Worm (Caenorhabditis elegans): Measurements from ENCODE around the gene C40H1.3.

The C40H1.3 gene

DNA sequence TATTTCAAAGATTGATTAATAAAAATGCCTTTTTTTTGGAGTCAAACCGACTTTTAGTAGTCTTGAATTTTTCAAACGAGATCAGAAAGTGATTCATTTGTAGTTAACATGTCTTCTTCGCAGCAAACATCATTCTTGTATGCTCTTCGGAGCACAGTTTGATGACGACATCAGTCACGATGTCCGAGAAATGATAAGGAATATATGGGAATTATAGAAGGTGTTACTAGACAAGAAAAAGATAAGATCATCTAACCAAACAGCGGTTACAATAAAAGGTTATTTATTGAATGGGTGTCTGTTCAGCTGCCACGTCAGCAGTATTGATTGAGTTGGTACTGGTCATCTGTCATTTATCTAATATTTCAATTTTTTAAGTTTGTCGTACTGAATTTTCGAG is 37.2 kb upstream of the C40H1.3 start:
- TF ChIP-seq nhr-20 (tag; optimal IDR thresholded peaks at IDR 0.05) (no peak), mep-1 (tag; optimal IDR thresholded peaks at IDR 0.05) (no peak), lin-13 (GFP tag; optimal IDR thresholded peaks at IDR 0.05) (no peak), irx-1 (tag; optimal IDR thresholded peaks at IDR 0.05) (no peak), blmp-1 (tag; optimal IDR thresholded peaks at IDR 0.05) (no peak), efl-1 (optimal IDR thresholded peaks at IDR 0.05) (no peak), efl-1 (GFP tag; optimal IDR thresholded peaks at IDR 0.05 in 1 of 2) (peak in 1 of 2 experiments; percentile 28), efl-3 (GFP tag; optimal IDR thresholded peaks at IDR 0.05) (no peak), ztf-4 (tag; optimal IDR thresholded peaks at IDR 0.05) (no peak), elt-2 (tag; optimal IDR thresholded peaks at IDR 0.05) (peak; percentile 27), snu-23 (GFP tag; optimal IDR thresholded peaks at IDR 0.05) (no peak), jun-1 (tag; optimal IDR thresholded peaks at IDR 0.05) (no peak), ceh-63 (GFP tag; optimal IDR thresholded peaks at IDR 0.05) (no peak), nhr-84 (tag; optimal IDR thresholded peaks at IDR 0.05) (no peak)

DNA sequence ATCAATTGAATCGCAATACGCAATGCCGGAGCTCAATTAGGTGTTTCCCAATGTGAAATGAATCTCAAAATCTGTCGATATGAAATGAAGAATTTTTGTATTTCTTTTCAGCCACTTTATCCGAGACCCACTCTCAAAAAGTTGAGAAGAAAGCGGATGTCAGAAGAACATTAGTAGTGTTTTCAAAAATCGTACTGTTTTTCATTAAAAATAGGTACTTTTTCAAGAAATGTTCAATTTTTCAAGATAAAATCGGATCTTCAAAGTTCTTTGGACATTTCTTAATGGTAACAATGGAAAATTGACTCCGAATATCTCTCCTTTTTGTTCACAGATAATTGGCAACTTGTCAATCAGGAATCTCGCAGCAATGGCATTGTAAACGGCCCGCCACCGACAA is 32.1 kb upstream of the C40H1.3 start, which contains the start of gene flp-25:
Gene flp-25, plus strand, starts transcription at position 301 of the 400 bp plus-strand sequence.
- TF ChIP-seq pax-3 (tag; optimal IDR thresholded peaks at IDR 0.05), result no peak
- no peak for TF ChIP-seq sptf-1 (tag; optimal IDR thresholded peaks at IDR 0.05)
- TF ChIP-seq nhr-77 (tag; optimal IDR thresholded peaks at IDR 0.05), result no peak
- TF ChIP-seq C34B4.2 (tag; optimal IDR thresholded peaks at IDR 0.05), result no peak

DNA sequence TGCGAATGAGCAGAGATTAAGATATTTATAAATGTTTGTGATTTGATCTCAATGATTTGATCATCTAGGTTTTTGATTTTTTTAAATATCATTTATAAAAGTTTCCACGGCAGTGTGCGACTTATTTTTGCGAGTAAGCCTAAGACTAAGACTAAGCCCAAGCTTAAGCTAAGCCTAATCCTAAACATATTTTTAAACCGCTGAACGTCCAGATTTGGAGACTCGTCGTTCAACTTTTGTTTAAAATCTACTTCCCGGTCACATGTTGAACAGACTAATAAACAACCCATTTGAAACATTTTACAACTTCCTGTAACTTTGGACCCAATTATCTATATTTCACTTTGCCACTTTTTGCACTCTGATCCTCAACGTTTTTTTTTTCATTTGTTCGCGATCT is 29.9 kb upstream of the C40H1.3 start, which contains the start of gene K04H4.5:
Gene K04H4.5, plus strand, starts transcription at position 301 of the 400 bp plus-strand sequence.
- no peak for TF ChIP-seq unc-98 (GFP tag; IDR thresholded peaks at IDR 0.05)
- no peak for TF ChIP-seq hlh-17 (GFP tag; optimal IDR thresholded peaks at IDR 0.05; ENCODE audit: borderline replicate concordance)
- TF ChIP-seq dsc-1 (tag; optimal IDR thresholded peaks at IDR 0.05), result no peak
- no peak for TF ChIP-seq lin-14 (GFP tag; optimal IDR thresholded peaks at IDR 0.05)

DNA sequence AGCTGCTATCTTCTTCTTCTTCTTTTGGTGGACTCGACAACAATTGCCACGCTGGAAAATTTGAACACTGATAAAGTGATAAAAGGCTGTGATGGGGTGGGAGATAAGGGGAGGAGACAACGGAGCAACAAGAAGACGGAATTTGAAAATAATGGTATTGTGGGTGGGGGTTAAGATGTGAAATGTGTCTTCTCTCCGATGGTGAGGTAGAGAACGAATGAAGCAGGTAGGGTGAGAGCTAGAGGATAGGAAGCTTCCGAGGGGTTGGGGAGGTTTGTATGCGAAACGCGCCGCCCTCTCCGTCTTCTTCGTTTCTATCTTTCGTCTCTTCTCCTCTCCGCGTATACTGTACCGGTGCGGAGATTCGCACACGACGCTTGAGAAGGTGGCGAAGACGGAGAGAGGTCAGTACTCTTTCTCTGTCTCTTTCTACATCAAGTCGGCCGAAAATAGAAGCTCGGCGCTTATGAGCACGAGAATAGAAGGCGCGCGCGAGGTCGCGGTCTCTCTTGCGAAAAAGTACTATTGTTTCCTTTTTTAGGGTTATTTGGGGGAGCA is 26.3 kb upstream of the C40H1.3 start, which contains the start of gene chtb-1:
Gene chtb-1, minus strand, starts transcription at position 51 of the 558 bp plus-strand sequence.
- TF ChIP-seq nhr-71 (tag; optimal IDR thresholded peaks at IDR 0.05), result no peak
- no peak for TF ChIP-seq nhr-85 (tag)
- TF ChIP-seq elt-3 (tag; optimal IDR thresholded peaks at IDR 0.05), result no peak
- no peak for TF ChIP-seq lir-3 (tag; optimal IDR thresholded peaks at IDR 0.05; ENCODE audit: poor library complexity)
- no peak for TF ChIP-seq snu-23 (GFP tag; optimal IDR thresholded peaks at IDR 0.05)
- no peak for TF ChIP-seq egl-13 (tag; optimal IDR thresholded peaks at IDR 0.05)
- no peak for TF ChIP-seq lin-15B (tag; optimal IDR thresholded peaks at IDR 0.05)
- TF ChIP-seq rnt-1 (tag; optimal IDR thresholded peaks at IDR 0.05), result no peak
- no peak for TF ChIP-seq ama-1 (optimal IDR thresholded peaks at IDR 0.05)
- no peak for TF ChIP-seq lin-35 (GFP tag; optimal IDR thresholded peaks at IDR 0.05)
- TF ChIP-seq nhr-11 (tag; optimal IDR thresholded peaks at IDR 0.05), result no peak
- no peak for TF ChIP-seq C34B4.2 (tag; optimal IDR thresholded peaks at IDR 0.05)
- TF ChIP-seq vab-15 (tag; optimal IDR thresholded peaks at IDR 0.05), result no peak
- no peak for TF ChIP-seq ztf-4 (tag; optimal IDR thresholded peaks at IDR 0.05)
- no peak for TF ChIP-seq nhr-237 (tag; optimal IDR thresholded peaks at IDR 0.05)
- no peak for TF ChIP-seq xbp-1 (tag; optimal IDR thresholded peaks at IDR 0.05)
- TF ChIP-seq nhr-28 (tag; optimal IDR thresholded peaks at IDR 0.05), result no peak
- no peak for TF ChIP-seq lsy-2 (tag; optimal IDR thresholded peaks at IDR 0.05)
- no peak for TF ChIP-seq ceh-82 (tag; optimal IDR thresholded peaks at IDR 0.05)
- no peak for TF ChIP-seq isw-1 (GFP tag; IDR thresholded peaks at IDR 0.05)

Measured in whole organism, L1 larva.